Worm (Caenorhabditis elegans) whole organism, mixed stage, embryonic: Measurements from ENCODE around the gene srd-36.

ENCODE experiments used
- bed-3 ChIP-seq: fragments of 200-800 bp; sonication (Bioruptor generic); optimal IDR thresholded peaks from 3 replicates; lab custom pipeline; 2018; ENCODE audit warnings: mild to moderate bottlenecking, missing genetic modification characterization, moderate library complexity, missing compliant biosample characterization
- ceh-83 ChIP-seq: fragments of 200-800 bp; sonication (Bioruptor generic); optimal IDR thresholded peaks from 2 replicates; lab custom pipeline; 2018; ENCODE audit warnings: mild to moderate bottlenecking, missing genetic modification characterization, missing compliant biosample characterization
- ces-1 ChIP-seq: fragments of 150-350 bp; optimal IDR thresholded peaks from 2 replicates; lab custom pipeline; 2014; ENCODE audit warnings: missing biosample characterization, missing genetic modification reagents, missing genetic modification characterization
- flh-1 ChIP-seq: fragments of 200-800 bp; sonication (Bioruptor generic); optimal IDR thresholded peaks from 2 replicates; lab custom pipeline; 2018; ENCODE audit warnings: mild to moderate bottlenecking, missing genetic modification characterization, moderate library complexity, missing compliant biosample characterization
- ham-2 ChIP-seq: fragments of 200-800 bp; sonication (Bioruptor generic); optimal IDR thresholded peaks from 2 replicates; lab custom pipeline; 2018; ENCODE audit warnings: mild to moderate bottlenecking, missing genetic modification characterization, missing compliant biosample characterization
- nhr-76 ChIP-seq: sonication (generic microtip); optimal IDR thresholded peaks from 2 replicates; lab custom pipeline; 2017; ENCODE audit warnings: missing biosample characterization, missing genetic modification characterization
- sem-2 ChIP-seq: fragments of 200-800 bp; sonication (Bioruptor generic); optimal IDR thresholded peaks from 2 replicates; lab custom pipeline; 2018; ENCODE audit warnings: mild to moderate bottlenecking, missing genetic modification characterization, missing compliant biosample characterization
- snpc-4 ChIP-seq: fragments of 150-350 bp; optimal IDR thresholded peaks from 2 replicates; lab custom pipeline; 2014; ENCODE audit warnings: missing biosample characterization, missing genetic modification characterization
- sptf-1 ChIP-seq: sonication (generic microtip); optimal IDR thresholded peaks from 2 replicates; lab custom pipeline; 2017; ENCODE audit warnings: mild to moderate bottlenecking, missing genetic modification characterization, moderate library complexity, missing compliant biosample characterization
- unc-39 ChIP-seq: fragments of 150-350 bp; optimal IDR thresholded peaks from 2 replicates; lab custom pipeline; 2014; ENCODE audit warnings: missing biosample characterization, missing genetic modification characterization
- unc-62 ChIP-seq: fragments of 150-350 bp; optimal IDR thresholded peaks from 2 replicates; lab custom pipeline; 2014; ENCODE audit warnings: missing biosample characterization, missing genetic modification reagents, missing genetic modification characterization
- zip-8 ChIP-seq: fragments of 150-350 bp; optimal IDR thresholded peaks from 2 replicates; lab custom pipeline; 2014; ENCODE audit warnings: missing biosample characterization, missing genetic modification characterization

- TF ChIP-seq ham-2 (GFP tag; lab: Kevin White, UChicago) (no peak), zip-8 (tag; lab: Kevin White, UChicago) (no peak), snpc-4 (tag; lab: Kevin White, UChicago) (no peak), unc-62 (GFP tag; lab: Kevin White, UChicago) (no peak), bed-3 (GFP tag; lab: Kevin White, UChicago) (no peak), ces-1 (no peak), nhr-76 (tag; lab: Kevin White, UChicago) (no peak), flh-1 (GFP tag; lab: Kevin White, UChicago) (no peak), sptf-1 (tag; lab: Kevin White, UChicago) (no peak), ceh-83 (GFP tag; lab: Kevin White, UChicago) (no peak), sem-2 (GFP tag; lab: Kevin White, UChicago) (no peak), unc-39 (tag; lab: Kevin White, UChicago) (no peak)
Measured at ce11 chrX:13248265-13248664, 46.3 kb downstream of the srd-36 start, which contains the start of gene K08H2.7.
